Worm (Caenorhabditis elegans) whole organism, L1 larva: ENCODE results near the gene gcy-21.

Experiments
- aly-2 ChIP-seq: fragments of 150-350 bp; optimal IDR thresholded peaks from 2 replicates; lab custom pipeline; 2014; ENCODE audit warnings: missing biosample characterization, missing genetic modification characterization
- elt-2 ChIP-seq: sonication (generic microtip); optimal IDR thresholded peaks from 2 replicates; lab custom pipeline; 2016; ENCODE audit warnings: missing genetic modification characterization, mild to moderate bottlenecking, inconsistent platforms, missing compliant biosample characterization, missing genetic modification reagents
- fkh-10 ChIP-seq: sonication (generic microtip); optimal IDR thresholded peaks from 2 replicates; lab custom pipeline; 2017; ENCODE audit warnings: missing biosample characterization, missing genetic modification reagents, missing genetic modification characterization
- hpl-2 ChIP-seq: fragments of 150-350 bp; optimal IDR thresholded peaks from 2 replicates; lab custom pipeline; 2014; ENCODE audit warnings: missing biosample characterization, missing genetic modification reagents, missing genetic modification characterization
- lin-13 ChIP-seq: fragments of 150-350 bp; optimal IDR thresholded peaks from 2 replicates; lab custom pipeline; 2014; ENCODE audit warnings: missing biosample characterization, missing genetic modification reagents, missing genetic modification characterization
- lin-39 ChIP-seq: fragments of 150-350 bp; optimal IDR thresholded peaks from 2 replicates; lab custom pipeline; 2014; ENCODE audit warnings: missing biosample characterization, missing genetic modification reagents, missing genetic modification characterization
- lir-3 ChIP-seq: sonication (generic microtip); optimal IDR thresholded peaks from 2 replicates; lab custom pipeline; 2016; ENCODE audit warnings: mild to moderate bottlenecking, missing genetic modification characterization, moderate library complexity, missing compliant biosample characterization; ENCODE audit not compliant: poor library complexity
- lsy-2 ChIP-seq, 2 experiments: fragments of 150-350 bp; optimal IDR thresholded peaks; 2 replicates each; lab custom pipeline; 2014; ENCODE audit warnings: missing biosample characterization in 2 of 2, missing genetic modification characterization in 2 of 2
- nhr-77 ChIP-seq: fragments of 150-350 bp; optimal IDR thresholded peaks from 2 replicates; lab custom pipeline; 2014; ENCODE audit warnings: missing biosample characterization, missing genetic modification characterization
- sptf-1 ChIP-seq: fragments of 150-350 bp; optimal IDR thresholded peaks from 2 replicates; lab custom pipeline; 2014; ENCODE audit warnings: missing biosample characterization, missing genetic modification characterization
- unc-62 ChIP-seq: fragments of 150-350 bp; optimal IDR thresholded peaks from 2 replicates; lab custom pipeline; 2014; ENCODE audit warnings: missing biosample characterization, missing genetic modification reagents, missing genetic modification characterization
- zip-4 ChIP-seq: fragments of 200-800 bp; sonication (Bioruptor generic); optimal IDR thresholded peaks from 2 replicates; lab custom pipeline; 2018; ENCODE audit warnings: mild to moderate bottlenecking, missing genetic modification characterization, moderate library complexity, missing compliant biosample characterization

DNA sequence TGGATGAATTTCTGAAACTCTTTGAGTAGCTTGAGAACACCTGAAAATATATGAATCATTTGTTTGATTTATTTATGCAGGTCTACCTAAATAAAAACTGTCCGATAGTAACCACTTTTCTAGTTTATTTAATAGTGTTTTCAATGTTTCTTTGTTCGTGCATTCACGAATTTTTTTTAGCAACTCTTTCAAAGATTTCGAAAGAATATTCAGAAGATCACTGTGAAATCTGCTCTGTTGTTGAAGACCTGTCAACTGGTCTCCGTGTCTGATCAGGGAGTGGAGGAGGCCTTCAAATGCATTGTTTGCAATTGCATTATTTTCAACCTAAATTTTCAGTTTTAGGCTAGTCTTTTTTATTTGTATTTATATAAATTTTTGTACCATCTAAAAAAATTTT is 50.5 kb downstream of the gcy-21 start, which contains the start of gene T05A8.1:
- TF ChIP-seq unc-62 (GFP tag; lab: Kevin White, UChicago) (no peak), nhr-77 (tag; lab: Kevin White, UChicago) (no peak), lir-3 (tag; lab: Kevin White, UChicago) (no peak), elt-2 (no peak), lsy-2 (tag; optimal IDR thresholded peaks at IDR 0.05; lab: Kevin White, UChicago) (no peak), lin-39 (tag; lab: Kevin White, UChicago) (no peak), sptf-1 (tag; lab: Kevin White, UChicago) (no peak), aly-2 (tag; lab: Kevin White, UChicago) (no peak), hpl-2 (GFP tag; lab: Kevin White, UChicago) (no peak), lin-13 (GFP tag; lab: Kevin White, UChicago) (no peak), fkh-10 (GFP tag; lab: Kevin White, UChicago) (no peak), zip-4 (GFP tag; lab: Kevin White, UChicago) (no peak)
